Worm (Caenorhabditis elegans) whole organism, early embryonic: ENCODE measurements around the gene phat-6.

Source experiments
- B0310.2 ChIP-seq: sonication (generic microtip); optimal IDR thresholded peaks from 2 replicates; lab custom pipeline; 2016; ENCODE audit warnings: mild to moderate bottlenecking, missing genetic modification characterization, missing compliant biosample characterization
- F13C5.2 ChIP-seq: sonication (generic microtip); optimal IDR thresholded peaks from 2 replicates; lab custom pipeline; 2017; ENCODE audit warnings: mild to moderate bottlenecking, missing genetic modification characterization, inconsistent platforms, missing compliant biosample characterization
- aly-1 ChIP-seq: sonication (generic microtip); optimal IDR thresholded peaks from 2 replicates; lab custom pipeline; 2016; ENCODE audit warnings: missing genetic modification characterization, missing compliant biosample characterization
- ama-1 ChIP-seq: fragments of 150-350 bp; optimal IDR thresholded peaks from 2 replicates; lab custom pipeline; 2014
- ceh-13 ChIP-seq: fragments of 200-800 bp; sonication (Bioruptor generic); optimal IDR thresholded peaks from 2 replicates; lab custom pipeline; 2018; ENCODE audit warnings: mild to moderate bottlenecking, missing genetic modification characterization, missing compliant biosample characterization
- ceh-36 ChIP-seq: sonication (generic microtip); optimal IDR thresholded peaks from 2 replicates; lab custom pipeline; 2016; ENCODE audit warnings: missing genetic modification characterization, inconsistent platforms, missing compliant biosample characterization
- ets-7 ChIP-seq: sonication (generic microtip); optimal IDR thresholded peaks from 2 replicates; lab custom pipeline; 2016; ENCODE audit warnings: missing genotype, missing genetic modification characterization, missing compliant biosample characterization
- flt-1 ChIP-seq: fragments of 200-800 bp; sonication (Bioruptor generic); IDR thresholded peaks from 2 replicates; pipeline ENCODE4 v1.3.6; 2022; ENCODE audit warnings: missing genetic modification characterization, missing compliant biosample characterization
- hmbx-1 ChIP-seq: sonication (generic microtip); optimal IDR thresholded peaks from 2 replicates; lab custom pipeline; 2016; ENCODE audit warnings: mild to moderate bottlenecking, missing genetic modification characterization, missing compliant biosample characterization
- hmg-4 ChIP-seq: fragments of 200-800 bp; sonication (Bioruptor generic); optimal IDR thresholded peaks from 2 replicates; lab custom pipeline; 2018; ENCODE audit warnings: mild to moderate bottlenecking, missing genetic modification characterization, missing compliant biosample characterization
- hnd-1 ChIP-seq: sonication (generic microtip); optimal IDR thresholded peaks from 2 replicates; lab custom pipeline; 2016; ENCODE audit warnings: missing genetic modification characterization, missing compliant biosample characterization
- pes-1 ChIP-seq: fragments of 200-800 bp; sonication (Bioruptor generic); IDR thresholded peaks from 2 replicates; pipeline ENCODE4 v1.3.6; 2022; ENCODE audit warnings: missing genetic modification reagents, missing genetic modification characterization, missing compliant biosample characterization
- scrt-1 ChIP-seq: fragments of 200-800 bp; sonication (Bioruptor generic); IDR thresholded peaks from 2 replicates; pipeline ENCODE4 v1.3.6; 2022; ENCODE audit warnings: missing genetic modification characterization, missing compliant biosample characterization
- sea-1 ChIP-seq: fragments of 200-800 bp; sonication (Bioruptor generic); conservative IDR thresholded peaks from 2 replicates; pipeline ENCODE4 v1.3.6; 2022; ENCODE audit warnings: missing genetic modification characterization, missing compliant biosample characterization
- tbx-11 ChIP-seq: fragments of 200-800 bp; sonication (Bioruptor generic); IDR thresholded peaks from 2 replicates; pipeline ENCODE4 v1.3.6; 2022; ENCODE audit warnings: missing genetic modification characterization, missing compliant biosample characterization
- tbx-37 ChIP-seq: fragments of 200-800 bp; sonication (Bioruptor generic); conservative IDR thresholded peaks from 2 replicates; pipeline ENCODE4 v1.3.6; 2022; ENCODE audit warnings: missing genetic modification reagents, missing genetic modification characterization, missing compliant biosample characterization
- tra-4 ChIP-seq: sonication (generic microtip); optimal IDR thresholded peaks from 2 replicates; lab custom pipeline; 2017; ENCODE audit warnings: missing genetic modification characterization, missing compliant biosample characterization

phat-6 gene

ce11 chrX:15191370-15191769 is 2.8 kb downstream of the phat-6 start:
- no peak for TF ChIP-seq scrt-1 (GFP tag; lab: Robert Waterston, UW)
- TF ChIP-seq tbx-11 (GFP tag; lab: Robert Waterston, UW), result no peak
- TF ChIP-seq aly-1, result no peak
- TF ChIP-seq flt-1 (GFP tag; lab: Robert Waterston, UW), result no peak
- no peak for TF ChIP-seq hmg-4
- TF ChIP-seq tra-4 (tag; lab: Kevin White, UChicago), result no peak
- TF ChIP-seq hmbx-1, result no peak

DNA sequence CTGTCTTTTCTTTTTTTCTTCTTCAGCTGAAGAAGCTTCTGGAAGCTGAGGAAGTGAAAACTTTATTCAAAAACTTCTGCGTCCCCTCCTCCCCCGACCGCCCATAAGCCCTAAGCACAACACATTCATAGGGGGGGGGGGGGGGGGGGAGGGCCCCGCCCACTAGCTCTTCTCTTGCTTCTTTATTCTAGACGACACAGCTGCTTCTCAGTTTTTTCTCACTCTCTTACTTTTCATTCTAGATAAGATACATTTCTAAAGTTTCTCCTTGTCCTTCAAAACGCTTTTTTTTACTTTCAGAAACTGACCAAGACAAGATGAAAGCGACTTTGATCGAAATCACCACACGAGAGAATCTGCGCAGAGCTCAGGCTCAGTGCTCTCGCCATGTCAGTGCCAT is 4.4 kb downstream of the phat-6 start, which contains the start of gene T10B10.4:
T10B10.4 (plus strand) TSS at position 301 of the 400 bp plus-strand sequence.
- TF ChIP-seq hmbx-1, result no peak
- no peak for TF ChIP-seq flt-1 (GFP tag; lab: Robert Waterston, UW)
- TF ChIP-seq tbx-37, result no peak
- no peak for TF ChIP-seq hmg-4
- TF ChIP-seq aly-1, result no peak
- TF ChIP-seq F13C5.2 (tag; lab: Kevin White, UChicago), result no peak
- no peak for TF ChIP-seq sea-1 (GFP tag; lab: Robert Waterston, UW)
- no peak for TF ChIP-seq pes-1 (GFP tag; lab: Robert Waterston, UW)
- no peak for TF ChIP-seq ama-1 (lab: Kevin White, UChicago)
- TF ChIP-seq ceh-13, result no peak
- no peak for TF ChIP-seq hnd-1 (tag; lab: Kevin White, UChicago)
- no peak for TF ChIP-seq B0310.2 (tag; lab: Kevin White, UChicago)
- no peak for TF ChIP-seq tra-4 (tag; lab: Kevin White, UChicago)
- no peak for TF ChIP-seq scrt-1 (GFP tag; lab: Robert Waterston, UW)

DNA sequence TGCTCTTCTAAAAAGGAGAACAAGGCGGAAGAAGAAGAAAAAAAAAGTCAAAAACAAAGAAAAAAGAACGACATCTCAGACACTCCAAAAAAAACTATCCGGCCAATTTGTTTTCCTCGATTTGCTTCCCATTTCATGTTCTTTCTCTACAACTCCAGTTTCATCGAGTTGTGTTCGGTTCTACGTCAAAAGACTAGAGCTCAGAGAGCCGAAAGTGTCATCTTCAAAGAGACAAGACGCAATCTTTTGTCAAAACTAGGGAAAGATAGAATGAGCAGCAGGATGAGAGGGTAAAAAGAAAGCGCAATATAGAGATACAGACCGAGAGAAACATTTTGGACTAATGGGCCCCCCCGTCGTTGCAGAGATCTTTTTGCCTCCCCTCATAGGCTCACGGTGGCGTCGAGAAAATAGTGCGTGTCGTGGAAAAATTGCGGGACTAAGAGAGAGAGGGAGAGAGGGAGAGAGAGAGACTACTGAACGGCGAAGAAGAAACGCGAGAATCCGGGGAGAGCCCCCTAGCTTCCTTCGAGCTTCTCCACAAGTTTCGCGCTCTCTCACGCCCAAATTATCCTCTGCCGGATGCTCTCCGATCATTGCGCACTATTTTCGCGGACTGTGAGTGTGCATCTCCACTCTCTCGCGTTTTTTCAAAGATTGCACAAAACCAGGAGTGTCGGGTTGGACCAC is 5.1 kb downstream of the phat-6 start:
- TF ChIP-seq hmbx-1 (no peak), F13C5.2 (tag; lab: Kevin White, UChicago) (peak; percentile 0), hnd-1 (tag; lab: Kevin White, UChicago) (no peak), scrt-1 (GFP tag; lab: Robert Waterston, UW) (0 out of 2 replicates have a peak, but pooled peaks have one; percentile 28)

ce11 chrX:15188510-15188909 is 5.7 kb downstream of the phat-6 start:
- no peak for TF ChIP-seq hmbx-1
- TF ChIP-seq F13C5.2 (tag; lab: Kevin White, UChicago), result no peak
- no peak for TF ChIP-seq tra-4 (tag; lab: Kevin White, UChicago)
- no peak for TF ChIP-seq B0310.2 (tag; lab: Kevin White, UChicago)
- no peak for TF ChIP-seq hnd-1 (tag; lab: Kevin White, UChicago)
- no peak for TF ChIP-seq aly-1
- no peak for TF ChIP-seq ets-7
- TF ChIP-seq pes-1 (GFP tag; lab: Robert Waterston, UW), result no peak
- TF ChIP-seq ama-1 (lab: Kevin White, UChicago), result no peak
- TF ChIP-seq ceh-36 (tag; lab: Kevin White, UChicago), result no peak
- TF ChIP-seq sea-1 (GFP tag; lab: Robert Waterston, UW), result no peak

DNA sequence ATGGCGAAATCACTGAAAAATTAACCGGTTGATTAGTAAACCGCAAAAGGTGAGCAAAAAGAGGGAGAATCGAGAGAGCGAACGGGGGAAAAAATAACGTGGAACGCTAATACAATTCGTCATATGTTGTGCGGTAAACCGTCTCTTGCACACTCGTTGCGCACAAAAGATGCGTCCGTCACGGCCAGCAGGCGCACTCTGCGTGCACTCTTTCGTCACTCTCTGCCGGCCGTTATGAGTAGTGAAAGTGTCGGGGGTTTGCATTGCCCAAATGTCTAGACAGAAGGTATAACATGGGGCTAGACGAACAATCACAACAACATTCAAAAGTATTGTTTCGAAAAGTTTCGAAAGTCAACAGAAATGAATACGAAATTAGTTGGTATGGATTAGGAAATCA is 12.7 kb downstream of the phat-6 start, which contains the start of gene pkhm-2:
pkhm-2 (minus strand) TSS at position 12 of the 400 bp plus-strand sequence.
- TF ChIP-seq scrt-1 (GFP tag; lab: Robert Waterston, UW) (no peak), hmbx-1 (no peak), hnd-1 (tag; lab: Kevin White, UChicago) (no peak), hmg-4 (peak; percentile 83), ceh-13 (no peak), F13C5.2 (tag; lab: Kevin White, UChicago) (peak; percentile 77), sea-1 (GFP tag; lab: Robert Waterston, UW) (peak; percentile 62; the same call in 1 of the 2 replicates), ceh-36 (tag; lab: Kevin White, UChicago) (no peak), ets-7 (no peak), aly-1 (no peak), pes-1 (GFP tag; lab: Robert Waterston, UW) (no peak), tra-4 (tag; lab: Kevin White, UChicago) (no peak), ama-1 (lab: Kevin White, UChicago) (no peak), B0310.2 (tag; lab: Kevin White, UChicago) (no peak), tbx-11 (GFP tag; lab: Robert Waterston, UW) (peak; percentile 50; the same call in 1 of the 2 replicates), tbx-37 (peak; percentile 30; the same call in 1 of the 2 replicates), flt-1 (GFP tag; lab: Robert Waterston, UW) (no peak)

DNA sequence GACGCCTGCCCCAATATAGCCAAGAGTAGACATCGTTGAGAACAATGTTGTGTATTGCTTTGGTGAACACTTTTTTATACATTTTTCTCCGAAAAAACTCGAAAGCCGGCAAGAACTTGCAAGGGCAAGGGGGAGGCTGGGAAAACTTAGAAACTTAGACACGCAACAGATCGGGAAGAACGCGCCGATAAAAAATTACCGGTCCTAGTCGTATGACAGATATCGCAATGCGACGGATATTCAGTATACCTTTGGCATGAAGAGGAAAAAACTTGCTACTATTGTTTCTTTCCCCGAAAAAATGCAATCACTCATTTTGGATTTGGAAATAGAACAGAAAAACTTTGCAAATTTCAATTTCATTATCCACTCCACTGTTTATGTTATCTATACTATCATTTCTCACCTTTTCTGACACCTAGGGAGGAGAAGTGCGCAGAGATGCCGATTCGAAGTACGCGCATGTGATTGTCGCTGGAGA is 17.7 kb downstream of the phat-6 start, which contains the start of gene col-41:
col-41 (minus strand) TSS at position 51 of the 481 bp plus-strand sequence.
- TF ChIP-seq F13C5.2 (tag; lab: Kevin White, UChicago), result no peak

ce11 chrX:15175211-15175610 is 19.0 kb downstream of the phat-6 start:
- TF ChIP-seq tbx-37 (no peak), hnd-1 (tag; lab: Kevin White, UChicago) (no peak), F13C5.2 (tag; lab: Kevin White, UChicago) (no peak), hmbx-1 (no peak), B0310.2 (tag; lab: Kevin White, UChicago) (no peak), ets-7 (no peak), pes-1 (GFP tag; lab: Robert Waterston, UW) (no peak), sea-1 (GFP tag; lab: Robert Waterston, UW) (no peak), tra-4 (tag; lab: Kevin White, UChicago) (no peak), scrt-1 (GFP tag; lab: Robert Waterston, UW) (no peak), flt-1 (GFP tag; lab: Robert Waterston, UW) (no peak), tbx-11 (GFP tag; lab: Robert Waterston, UW) (no peak), ama-1 (lab: Kevin White, UChicago) (no peak), ceh-36 (tag; lab: Kevin White, UChicago) (no peak), ceh-13 (no peak), aly-1 (no peak)
